Fruit fly (Drosophila melanogaster): ENCODE measurements around the gene lok.

The lok gene

DNA sequence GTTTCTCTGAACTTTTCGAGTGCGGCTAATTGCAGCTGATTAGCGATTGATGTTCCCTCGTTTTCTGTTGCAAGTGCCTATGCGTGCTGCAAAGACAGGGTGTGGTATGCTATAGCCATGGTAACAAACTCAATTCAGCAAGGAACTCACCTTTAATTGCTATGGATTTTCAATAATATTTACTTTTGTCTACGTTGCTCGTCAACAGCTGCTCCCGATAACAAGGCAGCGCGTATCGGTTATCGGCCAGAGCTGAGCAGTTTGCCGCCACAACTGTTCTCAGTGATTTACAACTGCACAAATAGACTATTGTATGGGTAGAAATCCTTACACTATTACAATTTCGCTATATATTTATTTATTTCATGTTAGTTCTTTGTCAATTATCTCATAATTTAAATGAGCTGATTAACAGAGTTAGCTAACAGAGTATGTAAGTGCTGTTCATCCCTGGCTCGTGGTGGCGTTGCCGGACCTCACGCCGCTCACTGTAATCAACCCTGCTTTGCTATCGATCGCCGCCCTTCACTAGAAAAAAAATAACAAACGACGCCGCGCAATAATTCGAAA lies 14.1 kb downstream of the lok start, which contains the start of the genes pr and neb (continued):
- peak; percentile 56; the same call in 1 of the 3 replicates for TF ChIP-seq CG8119 (GFP tag; IDR thresholded peaks at IDR 0.05)
- no peak for TF ChIP-seq CG4318 (GFP tag; optimal IDR thresholded peaks at IDR 0.05)
- TF ChIP-seq achi (GFP tag; optimal IDR thresholded peaks at IDR 0.05) = peak; percentile 27
- peak; percentile 57 for TF ChIP-seq CG32006 (GFP tag; optimal IDR thresholded peaks at IDR 0.05)
- TF ChIP-seq esn (GFP tag; optimal IDR thresholded peaks at IDR 0.05) = peak; percentile 62
- no peak for TF ChIP-seq CG11762 (GFP tag; optimal IDR thresholded peaks at IDR 0.05; ENCODE audit: insufficient read depth)
- no peak for TF ChIP-seq CG11294 (GFP tag; IDR thresholded peaks at IDR 0.05)
- no peak for TF ChIP-seq fd59A (GFP tag; optimal IDR thresholded peaks at IDR 0.05)
- TF ChIP-seq fd85E (GFP tag; optimal IDR thresholded peaks at IDR 0.05) = no peak
- peak; percentile 39 for TF ChIP-seq Met (GFP tag; optimal IDR thresholded peaks at IDR 0.05)
- TF ChIP-seq CG34406 (GFP tag; optimal IDR thresholded peaks at IDR 0.05) = peak; percentile 52
- peak; percentile 45 for TF ChIP-seq lz (GFP tag; optimal IDR thresholded peaks at IDR 0.05)
- peak; percentile 73 for TF ChIP-seq CG6163 (GFP tag; IDR thresholded peaks at IDR 0.05)
- TF ChIP-seq CG10669 (GFP tag; optimal IDR thresholded peaks at IDR 0.05) = no peak
- no peak for TF ChIP-seq CG6854 (GFP tag; optimal IDR thresholded peaks at IDR 0.05)
- peak; percentile 57 for TF ChIP-seq CG15336 (GFP tag; IDR thresholded peaks at IDR 0.05)
- TF ChIP-seq CG6792 (GFP tag; optimal IDR thresholded peaks at IDR 0.05) = peak; percentile 31
- TF ChIP-seq salr (GFP tag; optimal IDR thresholded peaks at IDR 0.05) = no peak
- TF ChIP-seq dsx (GFP tag; optimal IDR thresholded peaks at IDR 0.05; ENCODE audit: poor library complexity, severe bottlenecking) = peak; percentile 26
- peak; percentile 26 for TF ChIP-seq Ets21C (GFP tag; optimal IDR thresholded peaks at IDR 0.05)
- peak; percentile 61 for TF ChIP-seq Eip75B (GFP tag; optimal IDR thresholded peaks at IDR 0.05)
- peak; percentile 65 for TF ChIP-seq Ets96B (tag; optimal IDR thresholded peaks at IDR 0.05)
- no peak for TF ChIP-seq CG16779 (tag; optimal IDR thresholded peaks at IDR 0.05)
- peak; percentile 58 for TF ChIP-seq Sox14 (GFP tag; optimal IDR thresholded peaks at IDR 0.05)
- peak; percentile 82 for TF ChIP-seq Eip78C (GFP tag)
- TF ChIP-seq CG3919 (GFP tag; optimal IDR thresholded peaks at IDR 0.05) = peak; percentile 77
- peak; percentile 67 for TF ChIP-seq Smox (GFP tag; optimal IDR thresholded peaks at IDR 0.05)
- no peak for TF ChIP-seq CG6808 (GFP tag; optimal IDR thresholded peaks at IDR 0.05)

DNA sequence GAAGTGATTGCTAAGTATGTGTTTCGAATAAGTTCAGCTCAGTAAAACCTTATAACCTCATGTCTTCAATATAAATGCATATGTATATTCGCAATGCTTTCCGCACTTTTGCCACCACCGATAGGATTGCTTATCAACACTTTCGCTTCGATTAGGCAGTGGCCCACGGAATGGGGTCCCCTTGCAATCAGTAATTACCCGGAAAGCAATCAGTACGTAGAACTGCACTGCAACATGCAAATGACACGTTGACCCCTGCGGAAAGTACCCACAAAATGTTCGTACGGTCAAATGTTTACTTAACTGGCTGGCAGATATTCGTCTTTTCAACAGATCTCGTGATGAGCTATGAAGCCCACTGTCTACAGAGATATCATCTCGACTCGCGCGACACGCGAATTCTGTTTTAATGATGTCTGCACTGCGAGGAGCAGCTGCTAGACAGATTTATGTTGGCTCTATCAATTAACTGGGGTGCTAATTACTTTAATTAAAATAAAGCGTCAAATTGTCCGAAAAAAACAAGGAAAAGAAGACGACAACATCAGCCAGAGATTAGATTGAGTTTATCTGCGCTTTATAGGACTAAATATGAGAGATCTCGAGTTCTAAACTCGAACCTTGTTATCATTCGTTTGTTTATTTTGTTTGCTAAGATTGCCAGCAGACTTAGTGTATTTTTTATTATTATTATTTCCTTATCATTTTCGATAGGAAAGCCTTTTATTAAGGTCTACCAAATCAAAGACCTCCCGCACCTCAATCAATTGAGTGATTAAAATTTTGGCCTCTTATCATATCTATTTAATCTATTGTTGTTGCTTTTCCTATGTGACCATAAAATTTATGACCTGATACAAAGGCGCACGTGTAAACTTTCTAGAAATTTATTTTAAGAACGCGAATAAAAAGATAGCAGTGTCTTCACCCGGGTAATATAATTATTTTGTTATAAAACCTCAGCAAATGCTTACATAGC lies 16.5 kb downstream of the lok start:
- TF ChIP-seq Ets21C (GFP tag; optimal IDR thresholded peaks at IDR 0.05) = no peak
- TF ChIP-seq Eip78C (GFP tag) = no peak
- TF ChIP-seq fkh (GFP tag; optimal IDR thresholded peaks at IDR 0.05) = peak; percentile 59
- TF ChIP-seq ss (GFP tag; optimal IDR thresholded peaks at IDR 0.05) = no peak
- TF ChIP-seq svp (GFP tag) = peak; percentile 99
- TF ChIP-seq lz (GFP tag; optimal IDR thresholded peaks at IDR 0.05) = no peak
- TF ChIP-seq CG6163 (GFP tag; IDR thresholded peaks at IDR 0.05) = no peak
- no peak for TF ChIP-seq eg (GFP tag; IDR thresholded peaks at IDR 0.05)
- peak; percentile 41 for TF ChIP-seq vri (GFP tag; optimal IDR thresholded peaks at IDR 0.05)
- TF ChIP-seq dsx (GFP tag; optimal IDR thresholded peaks at IDR 0.05; ENCODE audit: poor library complexity, severe bottlenecking) = no peak
- no peak for TF ChIP-seq Blimp-1 (GFP tag; optimal IDR thresholded peaks at IDR 0.05)
- TF ChIP-seq net (GFP tag; optimal IDR thresholded peaks at IDR 0.05) = no peak
- peak; percentile 40 for TF ChIP-seq Eip93F (GFP tag; optimal IDR thresholded peaks at IDR 0.05)
- no peak for TF ChIP-seq spab (GFP tag; optimal IDR thresholded peaks at IDR 0.05)
- TF ChIP-seq CG6792 (GFP tag; optimal IDR thresholded peaks at IDR 0.05) = no peak
- TF ChIP-seq cyc (GFP tag; optimal IDR thresholded peaks at IDR 0.05) = no peak
- no peak for TF ChIP-seq Hr38 (GFP tag; optimal IDR thresholded peaks at IDR 0.05)

All from whole organism, prepupa.